Worm (Caenorhabditis elegans): ENCODE measurements around the gene cest-2.2.

- TF ChIP-seq nhr-12 (tag; optimal IDR thresholded peaks at IDR 0.05) (no peak), M03D4.4 (tag; optimal IDR thresholded peaks at IDR 0.05) (no peak)
Observed at ce11 chrV:14166630-14167029, 8.5 kb downstream of the cest-2.2 start, which contains the start of gene cest-1.1.

Data from whole organism, mixed stage, embryonic.